Worm (Caenorhabditis elegans): Measurements from ENCODE around the gene egl-3.

- TF ChIP-seq klf-2 (GFP tag; conservative IDR thresholded peaks at IDR 0.05) = no peak
- no peak for TF ChIP-seq flt-1 (GFP tag; IDR thresholded peaks at IDR 0.05)
- no peak for TF ChIP-seq ztf-29 (GFP tag; IDR thresholded peaks at IDR 0.05)
- no peak for TF ChIP-seq T22C8.4 (GFP tag; IDR thresholded peaks at IDR 0.05)
- TF ChIP-seq ztf-23 (GFP tag; IDR thresholded peaks at IDR 0.05) = no peak
- TF ChIP-seq ref-1 (GFP tag; conservative IDR thresholded peaks at IDR 0.05) = no peak
- no peak for TF ChIP-seq tab-1 (GFP tag; IDR thresholded peaks at IDR 0.05)
- TF ChIP-seq med-1 (GFP tag; optimal IDR thresholded peaks at IDR 0.05; ENCODE audit: insufficient read depth) = no peak
- TF ChIP-seq cog-1 (tag; optimal IDR thresholded peaks at IDR 0.05) = no peak
Observed at ce11 chrV:10148352-10148751, 25.2 kb downstream of the egl-3 start, which contains the start of gene srsx-26.
